Fruit fly (Drosophila melanogaster): Measurements from ENCODE around the gene RpS4.

Gene RpS4

DNA sequence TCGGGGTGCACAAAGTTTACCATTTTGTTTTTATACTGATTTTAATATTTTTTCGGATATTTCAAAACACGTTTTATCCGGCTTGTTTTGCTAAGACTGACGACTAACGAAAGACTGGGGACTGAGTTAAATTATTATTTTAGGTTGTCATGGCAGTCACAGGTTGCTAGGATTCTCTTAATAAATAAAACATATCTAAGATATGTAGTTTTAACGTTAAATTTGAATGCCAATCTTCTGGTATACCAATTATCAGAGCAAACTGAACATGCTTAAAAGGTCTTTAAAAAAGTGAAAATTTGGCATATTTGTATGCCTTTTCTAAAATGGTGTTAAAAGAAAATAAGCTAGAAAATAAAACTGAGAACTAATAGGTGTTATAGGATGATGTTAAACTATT, 15.2 kb upstream of the RpS4 start, which contains the start of gene Zmynd10:
TSS of gene Zmynd10 (minus strand) at position 101 of the 400 bp plus-strand sequence.
- no peak for TF ChIP-seq CG17801 (GFP tag; optimal IDR thresholded peaks at IDR 0.05; ENCODE audit: partially characterized antibody)

DNA sequence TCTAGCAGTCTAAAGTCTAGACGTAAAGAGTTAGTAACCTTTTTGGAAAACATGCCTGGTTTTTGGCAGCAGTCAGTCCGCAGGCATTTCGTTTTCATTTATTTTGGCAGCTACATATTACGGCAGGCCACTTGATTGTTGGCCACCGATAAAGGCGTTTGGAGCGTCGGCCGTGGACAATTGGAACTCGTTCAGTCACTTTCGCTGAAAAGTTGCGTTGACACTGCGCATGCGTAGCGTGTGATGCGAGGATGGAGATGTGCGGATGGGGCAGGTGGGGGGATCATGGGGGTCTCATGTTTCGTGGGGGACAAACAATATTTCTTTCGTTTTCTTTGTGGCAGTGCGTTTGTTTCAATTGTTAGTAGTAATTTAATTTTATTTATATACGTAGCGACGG, 14.7 kb upstream of the RpS4 start:
- TF ChIP-seq CG17801 (GFP tag; optimal IDR thresholded peaks at IDR 0.05; ENCODE audit: partially characterized antibody), result no peak

DNA sequence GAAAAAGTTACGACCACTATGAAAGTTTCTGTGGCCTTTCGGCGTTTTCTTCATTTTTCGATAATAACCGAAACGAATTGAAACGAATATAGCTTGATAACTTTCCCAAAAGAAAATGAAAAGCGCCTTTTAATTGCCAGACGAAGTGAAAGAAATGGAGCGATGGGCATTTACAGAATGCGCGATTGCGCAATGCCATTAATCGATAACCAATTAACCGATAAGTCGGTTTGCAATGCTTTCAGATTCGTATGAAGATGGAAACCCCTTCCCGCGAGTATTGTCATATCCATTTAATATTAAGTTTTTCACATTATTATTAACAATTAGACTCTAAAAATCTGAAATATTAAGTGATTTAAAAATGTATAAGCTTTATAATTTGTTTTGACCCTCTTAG, 14.2 kb upstream of the RpS4 start:
- TF ChIP-seq CG17801 (GFP tag; optimal IDR thresholded peaks at IDR 0.05; ENCODE audit: partially characterized antibody), result no peak

DNA sequence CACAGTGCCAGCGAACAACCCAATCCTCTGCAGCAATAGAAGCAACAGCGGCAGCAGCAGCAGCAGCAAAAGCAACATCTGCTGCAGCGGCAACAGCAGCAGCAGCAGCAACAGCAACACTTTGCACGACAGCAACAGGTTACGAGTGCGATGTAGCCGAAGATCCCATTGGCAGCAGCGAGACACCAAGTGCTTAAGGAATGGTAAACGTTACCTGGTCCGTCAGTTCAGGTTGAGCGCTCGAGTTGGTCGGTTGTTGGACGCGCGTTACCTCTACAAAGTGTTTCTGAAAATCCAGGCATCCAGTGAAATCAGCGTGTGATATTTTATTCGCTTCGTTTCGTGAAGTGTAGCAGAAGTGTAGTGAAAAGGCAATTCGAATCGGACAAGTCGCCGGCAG, 12.8 kb upstream of the RpS4 start, which contains the start of gene CG17672:
TSS of gene CG17672 (plus strand) at position 223 of the 400 bp plus-strand sequence.
- no peak for TF ChIP-seq CG17801 (GFP tag; optimal IDR thresholded peaks at IDR 0.05; ENCODE audit: partially characterized antibody)

DNA sequence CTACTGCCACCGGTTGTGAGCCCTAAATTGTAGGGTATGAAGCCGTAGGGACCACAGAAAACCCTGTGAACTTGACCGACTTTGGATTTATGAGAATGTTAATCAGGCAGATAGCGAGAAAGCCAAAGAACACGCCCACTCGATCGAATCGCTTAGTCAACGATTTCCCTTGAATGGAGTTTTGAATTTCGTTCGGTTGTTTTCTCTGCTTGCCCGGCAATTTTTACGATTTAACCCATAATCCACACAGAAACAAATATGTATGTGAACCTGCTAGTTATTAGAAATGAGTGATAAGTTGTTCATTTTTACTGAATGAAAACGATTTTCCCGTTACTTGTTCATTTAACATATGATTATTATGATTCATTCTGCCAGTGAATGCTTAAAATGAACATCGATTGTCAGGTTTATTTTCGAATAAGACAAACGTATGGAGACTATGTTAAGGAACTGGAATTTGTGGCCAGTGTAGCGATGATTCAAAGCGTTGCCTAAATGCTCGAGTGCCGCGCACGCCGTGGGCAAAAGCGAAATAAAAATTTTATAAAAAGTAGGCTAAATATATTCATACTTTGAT, 11.4 kb upstream of the RpS4 start:
- peak; percentile 25 for TF ChIP-seq CG17801 (GFP tag; optimal IDR thresholded peaks at IDR 0.05; ENCODE audit: partially characterized antibody)

DNA sequence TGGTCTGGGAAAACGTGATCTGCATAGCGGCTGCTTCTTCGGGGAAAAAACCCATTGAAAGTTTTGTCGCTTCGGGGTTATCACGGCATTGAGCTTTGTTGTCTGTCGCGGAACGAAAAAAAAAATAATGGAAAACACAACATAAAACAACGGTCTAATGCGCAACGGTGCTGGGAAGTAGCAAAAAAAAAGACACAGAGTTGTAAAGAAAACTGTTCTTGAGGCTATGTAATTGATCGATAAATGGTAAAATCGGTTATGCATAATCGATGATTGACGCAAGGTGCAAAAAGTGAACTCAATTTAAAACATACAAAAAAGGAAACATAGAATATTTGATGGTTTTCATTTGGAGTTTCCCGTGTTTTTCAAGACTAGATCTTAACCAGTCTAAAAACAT, 10.2 kb upstream of the RpS4 start:
- TF ChIP-seq CG17801 (GFP tag; optimal IDR thresholded peaks at IDR 0.05; ENCODE audit: partially characterized antibody), result no peak

DNA sequence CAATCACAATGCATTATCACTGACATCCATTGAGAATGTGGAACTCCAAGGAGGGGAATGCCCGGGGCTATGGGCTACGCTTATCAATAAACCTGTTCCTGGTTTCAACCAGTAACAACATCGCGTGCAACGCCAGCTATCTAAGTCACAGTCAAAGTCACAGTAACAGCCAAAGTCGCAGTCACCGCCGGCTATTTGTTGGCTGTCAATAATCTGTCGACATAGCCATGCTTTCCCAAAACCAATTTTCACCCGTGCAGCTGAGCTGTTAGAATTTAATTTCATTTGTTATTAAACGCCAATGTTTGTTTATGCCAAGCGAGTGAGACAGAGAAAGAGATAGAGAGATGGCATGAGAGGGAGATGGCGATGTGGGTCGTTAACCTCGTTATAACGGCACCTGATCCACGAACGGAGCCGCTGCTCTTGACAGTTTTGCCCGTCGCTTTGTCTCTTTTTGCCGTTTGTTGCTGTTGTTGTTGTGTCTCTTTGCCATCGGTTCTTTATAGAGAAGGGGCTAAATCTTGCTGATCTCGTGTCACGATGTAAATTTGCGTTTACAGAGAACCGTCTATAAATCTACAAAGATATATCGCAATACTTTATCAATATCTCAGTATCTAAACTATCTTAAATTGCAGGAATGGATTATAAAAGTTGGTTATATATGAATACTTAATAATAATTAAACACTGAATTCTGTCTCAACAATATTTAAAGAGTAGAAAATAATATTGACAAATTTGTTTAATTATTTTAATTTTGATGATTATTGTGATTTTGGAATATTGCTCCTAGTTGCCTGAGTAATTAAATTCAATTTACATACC, 9.3 kb upstream of the RpS4 start:
- no peak for TF ChIP-seq CG17801 (GFP tag; optimal IDR thresholded peaks at IDR 0.05; ENCODE audit: partially characterized antibody)

DNA sequence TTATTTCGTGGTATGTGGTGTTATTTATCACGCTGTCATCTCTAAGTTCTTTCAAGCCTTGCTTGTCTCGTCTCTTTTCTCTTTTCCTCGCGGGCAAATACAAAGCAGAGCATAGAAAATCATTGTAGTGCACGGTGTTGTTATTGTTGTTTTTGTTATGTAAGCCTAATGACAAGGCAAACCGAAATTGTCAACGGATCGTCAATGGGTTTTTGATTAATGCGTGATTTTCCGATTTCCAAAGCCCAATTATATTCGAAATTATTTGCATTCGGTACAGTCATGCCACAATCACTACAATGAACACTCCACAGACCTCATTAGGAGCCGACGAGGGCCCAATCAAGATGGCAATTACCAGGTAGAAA, 8.7 kb upstream of the RpS4 start:
- no peak for TF ChIP-seq CG17801 (GFP tag; optimal IDR thresholded peaks at IDR 0.05; ENCODE audit: partially characterized antibody)

DNA sequence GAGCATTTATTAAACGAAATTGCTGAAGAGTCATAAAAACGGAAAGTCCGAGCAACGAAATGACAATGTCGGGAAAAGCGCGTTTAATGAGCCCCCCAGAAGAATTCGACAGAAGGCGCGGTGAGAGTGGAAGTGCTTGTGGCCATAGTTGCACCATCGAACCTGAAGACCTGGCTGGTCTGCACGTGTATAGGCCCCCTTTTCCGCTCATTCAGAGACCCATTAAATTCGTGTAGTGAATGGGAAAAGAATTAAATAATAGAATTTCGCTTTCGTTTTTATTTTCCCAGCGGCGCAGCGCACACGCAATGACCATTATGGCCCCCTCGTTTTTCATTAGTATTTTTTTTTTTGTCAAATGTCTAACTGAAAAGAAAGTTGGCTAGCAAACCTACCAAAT, 8.2 kb upstream of the RpS4 start:
- TF ChIP-seq CG17801 (GFP tag; optimal IDR thresholded peaks at IDR 0.05; ENCODE audit: partially characterized antibody), result no peak

DNA sequence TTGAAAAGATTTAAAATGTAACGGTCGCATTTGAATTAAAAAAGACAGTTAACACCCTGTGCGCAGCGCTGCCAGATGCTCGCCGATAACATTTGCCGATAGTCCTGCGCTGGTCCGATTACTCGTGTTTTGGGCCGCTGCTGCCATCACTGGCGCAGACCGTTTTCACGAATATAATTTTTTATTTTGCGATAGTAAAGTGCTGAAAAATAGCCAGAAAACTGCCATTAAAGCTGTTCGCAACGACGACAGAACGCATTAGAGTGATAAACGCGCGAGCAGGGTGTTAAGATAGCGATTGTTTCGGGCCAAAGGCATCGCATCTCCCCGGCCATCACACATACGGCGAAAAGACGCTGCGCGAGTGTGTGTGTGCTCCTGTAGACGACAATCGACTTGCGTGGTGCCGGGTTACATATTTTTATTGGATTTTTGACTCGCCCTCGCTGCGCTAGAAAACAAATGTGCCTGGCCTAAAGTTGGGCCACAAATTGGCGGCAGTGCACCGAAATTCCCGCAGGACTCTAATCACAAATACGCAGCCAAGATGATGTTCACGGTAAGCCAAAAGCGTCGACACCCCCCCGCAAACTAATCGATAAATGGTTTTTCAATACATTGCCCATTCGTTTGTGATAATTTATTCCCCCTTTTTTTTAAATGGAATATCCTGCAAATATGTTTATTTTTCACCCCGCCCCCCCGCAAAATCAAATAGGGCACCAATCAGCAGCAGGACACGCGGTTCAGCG, 4.7 kb upstream of the RpS4 start, which contains the start of gene Srrm1:
TSS of gene Srrm1 (plus strand) at position 116 of the 752 bp plus-strand sequence.
- TF ChIP-seq CG17801 (GFP tag; optimal IDR thresholded peaks at IDR 0.05; ENCODE audit: partially characterized antibody), result no peak

DNA sequence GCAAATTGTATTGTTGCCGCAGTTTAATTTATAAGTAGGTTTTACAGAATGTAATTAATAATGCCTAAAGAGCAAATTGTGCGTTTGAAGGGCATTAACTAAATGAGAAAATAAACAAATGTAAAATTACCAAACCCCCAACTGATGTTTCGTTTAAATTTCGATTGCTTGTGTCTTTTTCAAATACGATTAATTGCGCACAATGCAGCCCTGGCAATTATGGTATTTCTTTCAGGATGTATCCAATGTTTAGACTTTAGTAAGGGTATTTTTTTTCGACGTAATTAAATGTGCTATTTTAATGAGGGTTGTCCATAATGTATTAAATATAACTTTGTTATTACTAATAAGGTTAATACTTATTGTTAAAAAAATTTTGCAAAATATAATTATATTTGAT, 707 bp upstream of the RpS4 start:
- TF ChIP-seq CG17801 (GFP tag; optimal IDR thresholded peaks at IDR 0.05; ENCODE audit: partially characterized antibody), result no peak

DNA sequence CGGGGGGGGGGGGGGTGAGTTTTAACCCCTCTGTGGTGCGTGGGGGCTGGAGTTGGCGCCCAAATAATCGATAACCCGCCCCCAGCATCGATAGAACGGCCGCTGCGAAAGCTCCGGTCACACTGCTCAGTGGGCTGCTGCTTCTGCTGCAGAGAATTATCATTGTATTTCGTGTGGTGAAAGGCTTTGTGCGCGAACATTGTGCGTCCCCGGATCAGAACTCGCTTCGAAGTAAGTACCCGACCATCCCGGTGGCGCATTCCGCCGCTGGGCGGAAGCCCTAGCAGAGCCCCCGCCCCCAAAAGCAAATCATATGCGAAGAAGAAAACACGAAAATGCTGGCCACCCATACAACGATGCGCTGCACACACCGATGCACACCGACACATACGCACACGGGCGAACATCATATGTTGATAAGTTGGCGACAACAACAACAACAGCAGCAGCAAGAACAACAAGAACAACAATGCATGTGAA, 2.8 kb downstream of the RpS4 start, which contains the start of gene Syx13:
TSS of gene Syx13 (plus strand) at position 100 of the 480 bp plus-strand sequence.
- TF ChIP-seq CG17801 (GFP tag; optimal IDR thresholded peaks at IDR 0.05; ENCODE audit: partially characterized antibody), result no peak

DNA sequence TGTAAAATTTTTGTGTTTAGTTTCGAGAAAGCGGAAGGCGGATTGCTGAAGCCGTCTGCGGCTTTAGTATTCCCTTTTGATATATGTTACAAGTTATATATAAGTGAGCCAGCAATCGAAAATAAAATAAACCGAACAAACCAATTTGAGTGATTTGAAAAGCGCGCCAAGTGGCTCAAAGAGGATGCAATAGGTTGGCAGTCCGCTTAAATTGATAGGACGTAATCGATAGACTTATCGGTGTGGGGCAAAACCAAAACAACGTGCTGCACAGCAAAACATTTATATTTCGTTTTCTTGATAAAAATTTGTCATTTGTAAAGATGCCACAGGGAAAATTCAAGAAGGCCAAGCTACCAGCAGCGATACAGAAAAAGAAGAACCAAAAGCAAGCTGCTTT, 5.2 kb downstream of the RpS4 start, which contains the start of gene CG11279:
TSS of gene CG11279 (plus strand) at position 220 of the 400 bp plus-strand sequence.
- TF ChIP-seq CG17801 (GFP tag; optimal IDR thresholded peaks at IDR 0.05; ENCODE audit: partially characterized antibody), result peak; percentile 16

DNA sequence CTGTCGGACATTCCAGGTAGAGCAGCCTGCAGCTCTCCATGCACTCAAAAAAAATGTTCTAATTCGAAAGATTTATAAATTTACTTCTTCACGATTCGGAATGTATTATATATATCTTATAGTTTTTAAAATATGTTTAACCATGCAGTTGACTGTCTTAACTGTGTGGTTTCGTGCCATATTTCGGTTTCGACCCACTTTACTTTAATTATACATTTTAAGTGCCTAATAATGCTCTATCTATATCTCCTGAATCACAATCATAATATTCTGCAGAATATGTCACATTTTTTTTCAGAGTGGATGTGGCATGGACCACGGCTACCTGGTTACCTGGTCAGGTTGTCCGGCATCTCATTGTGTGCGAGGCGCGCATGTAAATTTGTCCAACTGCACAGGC, 8.1 kb downstream of the RpS4 start:
- TF ChIP-seq CG17801 (GFP tag; optimal IDR thresholded peaks at IDR 0.05; ENCODE audit: partially characterized antibody), result no peak

DNA sequence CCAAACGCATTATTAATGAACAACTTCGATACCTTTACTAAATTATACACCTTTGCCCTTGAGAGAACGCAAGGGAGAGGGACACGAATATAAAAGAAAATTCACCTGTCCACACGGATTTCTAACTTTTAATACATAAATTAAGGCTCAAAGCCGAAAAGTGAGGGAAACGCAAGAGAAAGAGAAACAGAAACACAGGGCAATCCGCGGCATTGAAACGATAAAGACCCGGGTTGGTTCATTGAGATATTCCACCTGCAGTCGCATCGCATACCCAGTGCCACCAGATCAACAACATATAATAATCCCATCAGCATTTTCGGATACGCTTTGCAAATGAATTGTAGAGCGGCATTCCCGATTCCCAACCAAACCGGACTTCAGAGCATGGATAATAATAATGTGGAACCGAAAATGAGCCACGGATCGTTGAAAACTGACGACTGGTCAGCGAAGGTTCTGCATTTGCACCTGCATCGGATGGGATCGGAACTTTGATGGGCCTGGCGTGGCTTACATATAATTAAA, 9.2 kb downstream of the RpS4 start:
- no peak for TF ChIP-seq CG17801 (GFP tag; optimal IDR thresholded peaks at IDR 0.05; ENCODE audit: partially characterized antibody)

Data from ovary, adult (tissue).